Fruit fly (Drosophila melanogaster) whole organism, wandering third instar larva: ENCODE data around the gene Glut4EF.

Experiments used
- CrebA ChIP-seq: fragments of 200-800 bp; sonication (Bioruptor generic); optimal IDR thresholded peaks from 2 replicates; lab custom pipeline; 2016; ENCODE audit warnings: missing biosample characterization, mild to moderate bottlenecking, missing genetic modification characterization, borderline replicate concordance
- Dfd ChIP-seq: fragments of >200 bp; optimal IDR thresholded peaks from 2 replicates; lab custom pipeline; 2017; ENCODE audit warnings: missing biosample characterization, missing genetic modification characterization
- Dif ChIP-seq: fragments of 200-275, 200-300 bp; sonication (Bioruptor generic); optimal IDR thresholded peaks from 2 replicates; lab custom pipeline; 2018; ENCODE audit warnings: missing biosample characterization, missing genetic modification characterization; ENCODE audit not compliant: partially characterized antibody
- HLH106 ChIP-seq: fragments of 200-800 bp; optimal IDR thresholded peaks from 3 replicates; lab custom pipeline; 2019; ENCODE audit warnings: missing biosample characterization, mild to moderate bottlenecking, missing genetic modification characterization, moderate library complexity
- Hnf4 ChIP-seq: fragments of 200-800 bp; sonication (Bioruptor generic); optimal IDR thresholded peaks from 2 replicates; lab custom pipeline; 2016; ENCODE audit warnings: missing biosample characterization, mild to moderate bottlenecking, missing genetic modification characterization
- Hr78 ChIP-seq: fragments of >200 bp; optimal IDR thresholded peaks from 2 replicates; lab custom pipeline; 2017; ENCODE audit warnings: missing biosample characterization, missing genetic modification characterization
- Jra ChIP-seq: sonication (Bioruptor generic); optimal IDR thresholded peaks from 2 replicates; lab custom pipeline; 2016; ENCODE audit warnings: missing biosample characterization, missing genetic modification characterization
- Mio ChIP-seq: sonication (Bioruptor generic); optimal IDR thresholded peaks from 2 replicates; lab custom pipeline; 2016; ENCODE audit warnings: missing biosample characterization, missing genetic modification characterization
- Myc ChIP-seq: fragments of >200 bp; optimal IDR thresholded peaks from 2 replicates; lab custom pipeline; 2017
- OdsH ChIP-seq: fragments of 200-800 bp; sonication (Bioruptor generic); optimal IDR thresholded peaks from 2 replicates; lab custom pipeline; 2016; ENCODE audit warnings: missing biosample characterization, mild to moderate bottlenecking, missing genetic modification characterization
- Rel ChIP-seq, 2 experiments: fragments of 200-800 bp; sonication (Bioruptor generic) in 1 of 2; optimal IDR thresholded peaks; 2 replicates in 1 of 2; 3 replicates in 1 of 2; lab custom pipeline; 2016 to 2019; ENCODE audit warnings: mild to moderate bottlenecking in 2 of 2, missing biosample characterization in 2 of 2, missing genetic modification characterization in 2 of 2, moderate library complexity in 1 of 2
- Sp1 ChIP-seq: fragments of 200-800 bp; sonication (Bioruptor generic); optimal IDR thresholded peaks from 3 replicates; lab custom pipeline; 2019; ENCODE audit warnings: missing biosample characterization, mild to moderate bottlenecking, missing genetic modification characterization, moderate library complexity
- Vsx2 ChIP-seq: fragments of 200-300, 225-300 bp; sonication (Bioruptor generic); optimal IDR thresholded peaks from 2 replicates; lab custom pipeline; 2018; ENCODE audit warnings: missing biosample characterization, missing genetic modification characterization; ENCODE audit not compliant: partially characterized antibody
- br ChIP-seq: fragments of 200-800 bp; sonication (Bioruptor generic); optimal IDR thresholded peaks from 2 replicates; lab custom pipeline; 2016; ENCODE audit warnings: missing biosample characterization, missing genetic modification characterization
- brk ChIP-seq: fragments of 200-800 bp; sonication (Bioruptor generic); optimal IDR thresholded peaks from 2 replicates; lab custom pipeline; 2016; ENCODE audit warnings: missing biosample characterization, mild to moderate bottlenecking, missing genetic modification characterization
- dl ChIP-seq, 2 experiments: fragments of 175-275, 200-275 bp in 1 of 2; fragments of 200-275 bp in 1 of 2; sonication (Bioruptor generic); optimal IDR thresholded peaks; lab custom pipeline; 2018; ENCODE audit warnings: mild to moderate bottlenecking in 2 of 2, missing biosample characterization in 2 of 2, missing genetic modification characterization in 2 of 2, moderate library complexity in 2 of 2; ENCODE audit not compliant: partially characterized antibody in 2 of 2, insufficient read depth in 1 of 2
- dmrt93B ChIP-seq: fragments of 200-800 bp; sonication (Bioruptor generic); optimal IDR thresholded peaks from 2 replicates; lab custom pipeline; 2018; ENCODE audit warnings: missing biosample characterization, mild to moderate bottlenecking, missing genetic modification characterization
- dsf ChIP-seq: sonication (Bioruptor generic); optimal IDR thresholded peaks from 2 replicates; lab custom pipeline; 2016; ENCODE audit warnings: missing biosample characterization, missing genetic modification characterization, borderline replicate concordance
- ey ChIP-seq: fragments of 200-800 bp; sonication (Bioruptor generic); optimal IDR thresholded peaks from 2 replicates; lab custom pipeline; 2016; ENCODE audit warnings: missing biosample characterization, missing genetic modification characterization
- foxo ChIP-seq, 2 experiments: fragments of 200-800 bp; sonication (Bioruptor generic); optimal IDR thresholded peaks; 2 replicates in 1 of 2; 3 replicates in 1 of 2; lab custom pipeline; 2016 to 2017; ENCODE audit warnings: missing biosample characterization in 2 of 2, missing genetic modification characterization in 2 of 2
- fru ChIP-seq: fragments of 200-800 bp; sonication (Bioruptor generic); optimal IDR thresholded peaks from 3 replicates; lab custom pipeline; 2016; ENCODE audit warnings: missing biosample characterization, mild to moderate bottlenecking, missing genetic modification characterization
- jim ChIP-seq: fragments of 175-275, 200-325 bp; sonication (Bioruptor generic); optimal IDR thresholded peaks from 2 replicates; lab custom pipeline; 2016; ENCODE audit warnings: missing biosample characterization, mild to moderate bottlenecking, missing genetic modification characterization
- lola ChIP-seq: fragments of >200 bp; optimal IDR thresholded peaks from 2 replicates; lab custom pipeline; 2017; ENCODE audit warnings: missing biosample characterization, missing genetic modification characterization
- pan ChIP-seq: fragments of >200 bp; optimal IDR thresholded peaks from 2 replicates; lab custom pipeline; 2017
- psq ChIP-seq: fragments of 200-800 bp; sonication (Bioruptor generic); optimal IDR thresholded peaks from 3 replicates; lab custom pipeline; 2017; ENCODE audit warnings: missing biosample characterization, mild to moderate bottlenecking, missing genetic modification characterization, moderate library complexity
- rgr ChIP-seq: fragments of 200-800 bp; sonication (Bioruptor generic); optimal IDR thresholded peaks from 3 replicates; lab custom pipeline; 2016; ENCODE audit warnings: missing biosample characterization, mild to moderate bottlenecking, missing genetic modification characterization
- sage ChIP-seq: fragments of 200-800 bp; sonication (Bioruptor generic); optimal IDR thresholded peaks from 2 replicates; lab custom pipeline; 2016; ENCODE audit warnings: missing biosample characterization, mild to moderate bottlenecking, missing genetic modification characterization
- sv ChIP-seq: fragments of 200-800 bp; sonication (Bioruptor generic); optimal IDR thresholded peaks from 3 replicates; lab custom pipeline; 2016; ENCODE audit warnings: missing biosample characterization, missing genetic modification characterization
- usp ChIP-seq: fragments of >200 bp; optimal IDR thresholded peaks from 2 replicates; lab custom pipeline; 2017; ENCODE audit warnings: missing biosample characterization, missing genetic modification characterization
- woc ChIP-seq: sonication (Bioruptor generic); optimal IDR thresholded peaks from 2 replicates; lab custom pipeline; 2016; ENCODE audit warnings: missing biosample characterization, mild to moderate bottlenecking, missing genetic modification characterization

Gene Glut4EF

dm6 chr3R:10028378-10028777 lies 153.9 kb downstream of the Glut4EF start:
- no peak for TF ChIP-seq Hr78 (GFP tag; lab: Kevin White, UChicago)
- no peak for TF ChIP-seq Sp1 (GFP tag; lab: Kevin White, UChicago)
- TF ChIP-seq dmrt93B (GFP tag; lab: Kevin White, UChicago) = no peak
- TF ChIP-seq jim (GFP tag; lab: Kevin White, UChicago) = no peak
- no peak for TF ChIP-seq rgr (GFP tag; lab: Kevin White, UChicago)
- no peak for TF ChIP-seq Vsx2 (GFP tag; lab: Kevin White, UChicago)
- no peak for TF ChIP-seq psq (GFP tag; lab: Kevin White, UChicago)
- TF ChIP-seq HLH106 (tag; lab: Kevin White, UChicago) = no peak
- no peak for TF ChIP-seq brk (GFP tag; lab: Kevin White, UChicago)
- no peak for TF ChIP-seq OdsH (GFP tag; lab: Kevin White, UChicago)
- TF ChIP-seq lola (GFP tag; lab: Kevin White, UChicago) = no peak
- TF ChIP-seq Hnf4 (GFP tag; lab: Kevin White, UChicago) = no peak
- no peak for TF ChIP-seq Myc
- no peak for TF ChIP-seq Dif (GFP tag; lab: Kevin White, UChicago)
- TF ChIP-seq Dfd (GFP tag; lab: Kevin White, UChicago) = no peak
- no peak for TF ChIP-seq foxo (GFP tag; optimal IDR thresholded peaks at IDR 0.05; lab: Kevin White, UChicago)
- TF ChIP-seq pan (lab: Kevin White, UChicago) = no peak
- no peak for TF ChIP-seq CrebA
- no peak for TF ChIP-seq Mio (GFP tag; lab: Kevin White, UChicago)
- no peak for TF ChIP-seq dsf (GFP tag; lab: Kevin White, UChicago)

- no peak for TF ChIP-seq dl (GFP tag; optimal IDR thresholded peaks at IDR 0.05; lab: Kevin White, UChicago; ENCODE audit: insufficient read depth in 1 of 2, partially characterized antibody in 2 of 2)
- TF ChIP-seq woc = no peak
- no peak for TF ChIP-seq pan (lab: Kevin White, UChicago)
- TF ChIP-seq sv (GFP tag; lab: Kevin White, UChicago) = no peak
- TF ChIP-seq Dif (GFP tag; lab: Kevin White, UChicago) = no peak
- no peak for TF ChIP-seq fru (GFP tag; lab: Kevin White, UChicago)
- no peak for TF ChIP-seq ey (GFP tag; lab: Kevin White, UChicago)
- TF ChIP-seq psq (GFP tag; lab: Kevin White, UChicago) = no peak
- no peak for TF ChIP-seq br (GFP tag; lab: Kevin White, UChicago)
- no peak for TF ChIP-seq HLH106 (tag; lab: Kevin White, UChicago)
- no peak for TF ChIP-seq foxo (GFP tag; optimal IDR thresholded peaks at IDR 0.05; lab: Kevin White, UChicago)
Measured at dm6 chr3R:10031480-10031879, 157.0 kb downstream of the Glut4EF start.

- no peak for TF ChIP-seq Sp1 (GFP tag; lab: Kevin White, UChicago)
- no peak for TF ChIP-seq usp (GFP tag; lab: Kevin White, UChicago)
- no peak for TF ChIP-seq jim (GFP tag; lab: Kevin White, UChicago)
- no peak for TF ChIP-seq br (GFP tag; lab: Kevin White, UChicago)
- TF ChIP-seq fru (GFP tag; lab: Kevin White, UChicago) = no peak
- no peak for TF ChIP-seq woc
- no peak for TF ChIP-seq foxo (GFP tag; optimal IDR thresholded peaks at IDR 0.05; lab: Kevin White, UChicago)
- no peak for TF ChIP-seq Hr78 (GFP tag; lab: Kevin White, UChicago)
- TF ChIP-seq sage = no peak
- TF ChIP-seq Hnf4 (GFP tag; lab: Kevin White, UChicago) = no peak
- TF ChIP-seq dsf (GFP tag; lab: Kevin White, UChicago) = no peak
Measured at dm6 chr3R:10032951-10033720, 158.7 kb downstream of the Glut4EF start.

- TF ChIP-seq br (GFP tag; lab: Kevin White, UChicago) (no peak), Myc (no peak), fru (GFP tag; lab: Kevin White, UChicago) (no peak), Jra (GFP tag; lab: Kevin White, UChicago) (no peak), Rel (GFP tag; optimal IDR thresholded peaks at IDR 0.05; lab: Kevin White, UChicago) (no peak), Rel (tag; optimal IDR thresholded peaks at IDR 0.05; lab: Kevin White, UChicago) (peak; percentile 19), brk (GFP tag; lab: Kevin White, UChicago) (no peak), sv (GFP tag; lab: Kevin White, UChicago) (no peak), Hnf4 (GFP tag; lab: Kevin White, UChicago) (no peak)
- TF ChIP-seq, all 38 proteins: peak for 1
Measured at dm6 chr3R:10034995-10035446, 160.5 kb downstream of the Glut4EF start.
